Fruit fly (Drosophila melanogaster) whole organism, pupa: ENCODE data around the gene CG6661.

Experiments
- CG10348 ChIP-seq: fragments of 200-800 bp; sonication (Bioruptor generic); IDR thresholded peaks from 2 replicates; pipeline ENCODE4 v1.3.6; 2022; ENCODE audit warnings: missing biosample characterization, missing genetic modification characterization
- CG12605 ChIP-seq: fragments of 200-800 bp; sonication (Bioruptor generic); IDR thresholded peaks from 2 replicates; pipeline ENCODE4 v1.3.6; 2022; ENCODE audit warnings: missing biosample characterization, missing genetic modification characterization
- CG13204 ChIP-seq: fragments of 200-800 bp; sonication (Bioruptor generic); optimal IDR thresholded peaks from 2 replicates; lab custom pipeline; 2018; ENCODE audit warnings: missing biosample characterization, mild to moderate bottlenecking, missing genetic modification characterization, moderate library complexity
- CG14655 ChIP-seq: fragments of 200-800 bp; sonication (Bioruptor generic); optimal IDR thresholded peaks from 3 replicates; lab custom pipeline; 2017; ENCODE audit warnings: mild to moderate bottlenecking, missing biosample characterization, missing genetic modification reagents, missing genetic modification characterization
- CG15710 ChIP-seq: fragments of 200-800 bp; sonication (Bioruptor generic); optimal IDR thresholded peaks from 2 replicates; lab custom pipeline; 2018; ENCODE audit warnings: missing biosample characterization, mild to moderate bottlenecking, missing genetic modification characterization, moderate library complexity
- CG17806 ChIP-seq: fragments of 200-800 bp; sonication (Bioruptor generic); optimal IDR thresholded peaks from 2 replicates; lab custom pipeline; 2018; ENCODE audit warnings: missing biosample characterization, mild to moderate bottlenecking, missing genetic modification characterization, moderate library complexity
- CG32121 ChIP-seq: fragments of 200-800 bp; sonication (Bioruptor generic); IDR thresholded peaks from 2 replicates; pipeline ENCODE4 v1.3.6; 2022; ENCODE audit warnings: missing biosample characterization, missing genetic modification characterization
- CG34367 ChIP-seq: fragments of 200-800 bp; sonication (Bioruptor generic); optimal IDR thresholded peaks from 2 replicates; lab custom pipeline; 2018; ENCODE audit warnings: missing biosample characterization, mild to moderate bottlenecking, missing genetic modification characterization
- CG4496 ChIP-seq: fragments of 200-800 bp; sonication (Bioruptor generic); IDR thresholded peaks from 3 replicates; pipeline ENCODE4 v1.3.6; 2022; ENCODE audit warnings: missing biosample characterization, missing genetic modification characterization
- CG8159 ChIP-seq: fragments of 200-800 bp; sonication (Bioruptor generic); optimal IDR thresholded peaks from 3 replicates; lab custom pipeline; 2018; ENCODE audit warnings: missing biosample characterization, mild to moderate bottlenecking, missing genetic modification characterization, moderate library complexity
- CG8301 ChIP-seq: fragments of 200-800 bp; sonication (Bioruptor generic); optimal IDR thresholded peaks from 2 replicates; lab custom pipeline; 2018; ENCODE audit warnings: missing biosample characterization, mild to moderate bottlenecking, missing genetic modification characterization
- CG9948 ChIP-seq: fragments of 200-800 bp; sonication (Bioruptor generic); optimal IDR thresholded peaks from 2 replicates; lab custom pipeline; 2018; ENCODE audit warnings: missing biosample characterization, mild to moderate bottlenecking, missing genetic modification characterization, moderate library complexity
- D1 ChIP-seq: fragments of 200-800 bp; sonication (Bioruptor generic); optimal IDR thresholded peaks from 2 replicates; lab custom pipeline; 2018; ENCODE audit warnings: missing biosample characterization, mild to moderate bottlenecking, missing genetic modification characterization, moderate library complexity
- EcR ChIP-seq: fragments of 200-800 bp; sonication (Bioruptor generic); optimal IDR thresholded peaks from 3 replicates; lab custom pipeline; 2019; ENCODE audit warnings: missing biosample characterization, missing genetic modification characterization, mild to moderate bottlenecking, moderate library complexity, missing genetic modification reagents
- Ets98B ChIP-seq: fragments of 200-800 bp; sonication (Bioruptor generic); IDR thresholded peaks from 2 replicates; pipeline ENCODE4 v1.3.6; 2022; ENCODE audit warnings: missing biosample characterization, missing genetic modification characterization
- Pif1A ChIP-seq: fragments of 200-800 bp; sonication (Bioruptor generic); optimal IDR thresholded peaks from 3 replicates; lab custom pipeline; 2016; ENCODE audit warnings: missing biosample characterization, missing genetic modification characterization
- Pif1B ChIP-seq: fragments of 200-800 bp; sonication (Bioruptor generic); optimal IDR thresholded peaks from 3 replicates; lab custom pipeline; 2016; ENCODE audit warnings: missing biosample characterization, missing genetic modification characterization
- Snoo ChIP-seq: fragments of 200-800 bp; sonication (Bioruptor generic); optimal IDR thresholded peaks from 3 replicates; lab custom pipeline; 2017; ENCODE audit warnings: missing biosample characterization, mild to moderate bottlenecking, missing genetic modification characterization, inconsistent platforms
- fd96Ca ChIP-seq: fragments of 200-800 bp; sonication (Bioruptor generic); IDR thresholded peaks from 3 replicates; pipeline ENCODE4 v1.3.6; 2022; ENCODE audit warnings: missing biosample characterization, missing genetic modification characterization
- gl ChIP-seq: fragments of 200-800 bp; sonication (Bioruptor generic); optimal IDR thresholded peaks from 2 replicates; lab custom pipeline; 2018; ENCODE audit warnings: missing biosample characterization, mild to moderate bottlenecking, missing genetic modification characterization
- rn ChIP-seq: fragments of 200-800 bp; sonication (Bioruptor generic); IDR thresholded peaks from 2 replicates; pipeline ENCODE4 v1.3.6; 2022; ENCODE audit warnings: missing biosample characterization, missing genetic modification characterization

CG6661 gene

DNA sequence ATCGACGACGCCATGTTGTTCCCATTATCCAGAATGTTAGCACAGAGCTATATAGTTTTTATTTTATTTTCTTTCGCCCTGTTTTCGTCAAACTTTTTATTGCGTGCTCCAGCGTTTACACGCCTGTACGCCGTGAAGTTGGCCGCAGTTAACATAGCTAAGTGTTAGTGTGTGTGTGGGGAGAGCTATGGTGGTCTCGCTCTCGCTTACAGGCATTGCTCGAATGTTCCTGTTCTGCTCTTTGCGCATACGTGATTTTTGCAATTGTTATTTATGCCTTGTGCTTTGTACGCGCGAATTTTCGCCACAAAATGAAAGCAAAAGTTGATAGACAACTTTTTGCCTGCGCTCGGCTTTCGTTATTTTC, 30.6 kb upstream of the CG6661 start:
- TF ChIP-seq CG34367 (tag; lab: Kevin White, UChicago) (no peak), CG8159 (tag; lab: Kevin White, UChicago) (no peak), CG32121 (peak; percentile 47; the same call in 1 of the 2 replicates), CG4496 (peak; percentile 17; the same call in 1 of the 3 replicates), CG13204 (GFP tag; lab: Kevin White, UChicago) (peak; percentile 18), Snoo (no peak), Pif1B (GFP tag; lab: Kevin White, UChicago) (no peak), CG15710 (tag; lab: Kevin White, UChicago) (no peak), CG10348 (no peak), CG14655 (peak; percentile 17), gl (tag; lab: Kevin White, UChicago) (no peak), Pif1A (GFP tag; lab: Kevin White, UChicago) (no peak), fd96Ca (peak; percentile 56; the same call in 1 of the 3 replicates), Ets98B (GFP tag; lab: Robert Waterston, UW) (peak; percentile 55), CG17806 (tag; lab: Kevin White, UChicago) (no peak), rn (GFP tag; lab: Robert Waterston, UW) (no peak), D1 (tag; lab: Kevin White, UChicago) (no peak), CG8301 (tag; lab: Kevin White, UChicago) (no peak), EcR (GFP tag; lab: Kevin White, UChicago) (no peak), CG12605 (peak; percentile 35; the same call in 1 of the 2 replicates), CG9948 (no peak)
- TF ChIP-seq, all 21 proteins: peak for 7

DNA sequence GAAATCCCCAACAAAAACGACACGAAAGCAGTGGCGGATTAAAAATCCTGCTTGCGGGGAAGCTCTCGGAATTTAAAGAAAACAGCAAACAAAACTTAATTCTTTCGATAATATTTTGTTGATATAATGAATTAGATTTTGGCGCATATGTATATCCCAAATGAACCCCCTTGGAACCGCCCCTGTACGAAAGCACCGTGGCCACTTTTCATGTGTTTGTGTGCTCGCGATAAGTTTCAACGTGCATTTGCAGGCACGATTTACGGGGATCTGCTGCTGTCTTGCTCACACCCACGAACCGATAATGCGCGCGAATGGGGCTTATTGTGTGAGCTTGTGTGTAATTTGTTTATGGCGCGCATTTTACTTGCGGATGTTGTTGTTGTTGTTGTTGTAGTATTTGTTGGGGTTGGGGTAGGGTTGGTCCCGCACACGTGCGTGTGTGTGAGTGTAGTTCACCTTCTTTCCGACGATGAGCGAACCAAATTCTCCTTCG, 29.6 kb upstream of the CG6661 start:
- peak; percentile 96 for TF ChIP-seq CG12605
- peak; percentile 93 for TF ChIP-seq CG13204 (GFP tag; lab: Kevin White, UChicago)
- TF ChIP-seq Pif1A (GFP tag; lab: Kevin White, UChicago) = peak; percentile 98
- TF ChIP-seq CG14655 = peak; percentile 98
- TF ChIP-seq CG10348 = peak; percentile 98
- TF ChIP-seq CG17806 (tag; lab: Kevin White, UChicago) = peak; percentile 97
- peak; percentile 100 for TF ChIP-seq fd96Ca
- peak; percentile 97 for TF ChIP-seq rn (GFP tag; lab: Robert Waterston, UW)
- peak; percentile 48 for TF ChIP-seq EcR (GFP tag; lab: Kevin White, UChicago)
- TF ChIP-seq CG15710 (tag; lab: Kevin White, UChicago) = peak; percentile 97
- peak; percentile 99 for TF ChIP-seq CG4496
- TF ChIP-seq CG34367 (tag; lab: Kevin White, UChicago) = peak; percentile 96
- TF ChIP-seq CG32121 = peak; percentile 98
- peak; percentile 99 for TF ChIP-seq Ets98B (GFP tag; lab: Robert Waterston, UW)
- TF ChIP-seq Snoo = peak; percentile 96
- TF ChIP-seq CG8301 (tag; lab: Kevin White, UChicago) = peak; percentile 98
- TF ChIP-seq D1 (tag; lab: Kevin White, UChicago) = no peak
- peak; percentile 94 for TF ChIP-seq gl (tag; lab: Kevin White, UChicago)
- TF ChIP-seq Pif1B (GFP tag; lab: Kevin White, UChicago) = peak; percentile 98
- peak; percentile 97 for TF ChIP-seq CG8159 (tag; lab: Kevin White, UChicago)
- TF ChIP-seq CG9948 = peak; percentile 97

DNA sequence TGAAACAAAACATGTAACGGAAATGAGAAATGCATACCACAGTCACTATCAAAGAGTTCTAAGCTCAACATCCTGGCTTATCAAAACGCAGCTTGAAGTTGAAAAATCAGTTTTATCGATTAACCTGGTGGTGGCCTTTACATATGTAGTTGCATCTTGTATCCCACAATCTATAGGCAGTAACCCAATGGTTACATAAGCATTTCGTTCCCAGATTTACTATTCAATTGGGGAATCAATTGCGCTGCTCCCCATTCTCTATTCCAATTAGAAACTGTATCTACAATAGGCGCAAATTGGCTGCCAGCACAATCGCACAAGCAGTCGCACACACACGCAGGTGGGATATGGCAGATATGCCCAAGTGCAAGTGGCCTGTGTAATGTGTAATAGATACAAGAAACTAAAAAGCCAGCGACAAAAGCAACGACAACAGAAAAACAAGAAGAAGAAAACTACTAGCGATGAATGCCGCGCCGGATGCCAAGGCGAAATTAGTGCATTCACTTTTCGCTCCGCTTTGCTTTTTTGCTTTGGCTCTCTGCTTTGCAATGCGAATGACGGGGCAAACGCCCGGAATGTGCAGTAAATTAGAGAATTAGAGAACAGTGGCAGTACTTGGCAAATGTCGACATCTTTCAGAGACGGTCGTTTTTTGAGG, 28.8 kb upstream of the CG6661 start:
- TF ChIP-seq CG4496 (peak; percentile 19; the same call in 1 of the 3 replicates), CG12605 (no peak; the same call in 1 of the 2 replicates)
- TF ChIP-seq, all 21 proteins: peak for 1

DNA sequence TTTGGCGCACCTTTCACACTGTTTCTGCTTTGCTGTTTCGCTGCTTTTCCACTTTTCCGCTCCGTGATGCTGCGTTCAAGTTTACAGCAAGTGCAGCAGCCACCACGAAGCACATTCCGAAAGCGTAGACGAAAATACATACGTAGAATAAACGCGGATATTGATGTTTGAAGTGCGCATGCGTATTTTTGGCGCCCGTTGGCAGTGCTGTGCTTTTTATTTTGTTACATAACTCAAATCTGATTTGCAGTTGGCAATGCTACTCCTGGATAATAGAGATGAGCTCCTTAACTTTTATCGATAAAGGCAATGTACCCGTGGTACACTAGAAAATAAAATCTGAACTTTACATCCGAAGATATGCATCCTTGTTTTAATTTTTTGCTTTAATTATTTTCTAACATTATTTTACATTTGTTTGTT, 27.9 kb upstream of the CG6661 start:
- TF ChIP-seq CG12605 (0 out of 2 replicates have a peak, but pooled peaks have one; percentile 8), CG4496 (no peak; the same call in 2 of the 3 replicates), Ets98B (GFP tag; lab: Robert Waterston, UW) (peak; percentile 15)

DNA sequence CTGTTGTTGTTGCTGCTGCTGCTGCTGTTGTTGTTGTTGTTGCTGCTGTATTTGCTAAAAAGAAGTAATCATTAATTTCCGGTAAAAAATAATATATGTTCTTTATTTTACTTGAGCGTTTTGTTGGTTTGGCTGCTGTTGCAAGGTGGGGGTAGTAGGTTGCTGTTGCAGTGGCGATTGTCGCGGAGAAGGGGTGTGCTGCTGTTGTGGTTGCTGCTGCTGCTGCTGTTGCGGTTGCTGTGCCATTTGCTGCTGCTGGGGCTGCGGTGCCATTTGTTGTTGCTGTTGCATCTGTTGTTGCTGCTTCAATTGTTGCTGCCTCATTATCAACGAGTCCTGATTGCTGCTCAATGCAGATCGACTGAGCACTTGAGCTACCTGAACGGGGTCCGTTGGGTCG, 8.8 kb upstream of the CG6661 start:
- no peak for TF ChIP-seq Snoo
- TF ChIP-seq CG14655 = no peak
- TF ChIP-seq CG34367 (tag; lab: Kevin White, UChicago) = no peak
- TF ChIP-seq CG8159 (tag; lab: Kevin White, UChicago) = no peak
- no peak for TF ChIP-seq CG32121
- no peak for TF ChIP-seq gl (tag; lab: Kevin White, UChicago)
- no peak for TF ChIP-seq CG15710 (tag; lab: Kevin White, UChicago)
- no peak for TF ChIP-seq rn (GFP tag; lab: Robert Waterston, UW)
- TF ChIP-seq Ets98B (GFP tag; lab: Robert Waterston, UW) = no peak
- TF ChIP-seq CG4496 = no peak
- no peak for TF ChIP-seq Pif1B (GFP tag; lab: Kevin White, UChicago)
- no peak for TF ChIP-seq CG13204 (GFP tag; lab: Kevin White, UChicago)
- TF ChIP-seq CG17806 (tag; lab: Kevin White, UChicago) = no peak
- TF ChIP-seq fd96Ca = no peak
- TF ChIP-seq D1 (tag; lab: Kevin White, UChicago) = no peak
- no peak for TF ChIP-seq Pif1A (GFP tag; lab: Kevin White, UChicago)
- TF ChIP-seq CG8301 (tag; lab: Kevin White, UChicago) = no peak
- no peak for TF ChIP-seq CG12605

DNA sequence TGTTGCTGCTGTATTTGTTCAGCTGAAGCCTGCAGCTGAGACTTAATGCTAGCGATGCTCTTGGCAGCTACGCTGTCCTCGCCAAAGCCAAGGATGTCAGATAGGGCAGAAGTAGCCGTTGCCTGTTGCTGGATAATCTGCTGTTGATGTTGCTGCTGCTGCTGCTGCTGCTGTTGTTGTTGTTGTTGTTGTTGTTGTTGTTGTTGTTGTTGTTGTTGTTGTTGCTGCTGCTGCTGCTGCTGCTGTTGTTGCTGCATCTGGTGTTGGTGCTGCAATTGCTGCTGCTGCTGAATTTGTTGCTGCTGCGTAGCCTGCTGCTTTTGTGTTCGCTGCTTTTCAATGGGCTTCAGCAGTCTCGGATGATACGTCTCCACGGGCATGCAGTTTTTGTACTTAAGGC, 7.0 kb upstream of the CG6661 start:
- TF ChIP-seq CG34367 (tag; lab: Kevin White, UChicago) = no peak
